Worm (Caenorhabditis elegans) whole organism, mixed stage, embryonic: ENCODE measurements around the gene C01G10.6.

Experiments
- M03D4.4 ChIP-seq: sonication (generic microtip); optimal IDR thresholded peaks from 2 replicates; lab custom pipeline; 2017; ENCODE audit warnings: mild to moderate bottlenecking, missing genetic modification characterization, missing compliant biosample characterization
- bed-3 ChIP-seq: fragments of 200-800 bp; sonication (Bioruptor generic); optimal IDR thresholded peaks from 3 replicates; lab custom pipeline; 2018; ENCODE audit warnings: mild to moderate bottlenecking, missing genetic modification characterization, moderate library complexity, missing compliant biosample characterization
- blmp-1 ChIP-seq: fragments of 150-350 bp; optimal IDR thresholded peaks from 2 replicates; lab custom pipeline; 2014; ENCODE audit warnings: missing biosample characterization, missing genetic modification characterization
- ceh-39 ChIP-seq: fragments of 150-350 bp; optimal IDR thresholded peaks from 2 replicates; lab custom pipeline; 2014; ENCODE audit warnings: missing biosample characterization, missing genetic modification characterization
- ceh-83 ChIP-seq: fragments of 200-800 bp; sonication (Bioruptor generic); optimal IDR thresholded peaks from 2 replicates; lab custom pipeline; 2018; ENCODE audit warnings: mild to moderate bottlenecking, missing genetic modification characterization, missing compliant biosample characterization
- ces-1 ChIP-seq: fragments of 150-350 bp; optimal IDR thresholded peaks from 2 replicates; lab custom pipeline; 2014; ENCODE audit warnings: missing biosample characterization, missing genetic modification reagents, missing genetic modification characterization
- cnd-1 ChIP-seq: fragments of 200-800 bp; sonication (Bioruptor generic); optimal IDR thresholded peaks from 2 replicates; lab custom pipeline; 2018; ENCODE audit warnings: mild to moderate bottlenecking, missing genetic modification characterization, missing compliant biosample characterization
- drap-1 ChIP-seq: fragments of 200-800 bp; sonication (Bioruptor generic); optimal IDR thresholded peaks from 3 replicates; lab custom pipeline; 2018; ENCODE audit warnings: mild to moderate bottlenecking, missing genetic modification characterization, missing compliant biosample characterization
- elt-1 ChIP-seq: sonication (generic microtip); optimal IDR thresholded peaks from 2 replicates; lab custom pipeline; 2017; ENCODE audit warnings: missing genetic modification characterization, mild to moderate bottlenecking, missing compliant biosample characterization, antibody characterized with exemption, moderate library complexity, borderline replicate concordance; ENCODE audit not compliant: insufficient read depth
- elt-3 ChIP-seq: fragments of 150-350 bp; optimal IDR thresholded peaks from 2 replicates; lab custom pipeline; 2014; ENCODE audit warnings: missing biosample characterization, missing genetic modification characterization
- flh-1 ChIP-seq: fragments of 200-800 bp; sonication (Bioruptor generic); optimal IDR thresholded peaks from 2 replicates; lab custom pipeline; 2018; ENCODE audit warnings: mild to moderate bottlenecking, missing genetic modification characterization, moderate library complexity, missing compliant biosample characterization
- ham-2 ChIP-seq: fragments of 200-800 bp; sonication (Bioruptor generic); optimal IDR thresholded peaks from 2 replicates; lab custom pipeline; 2018; ENCODE audit warnings: mild to moderate bottlenecking, missing genetic modification characterization, missing compliant biosample characterization
- hlh-1 ChIP-seq: fragments of 150-350 bp; optimal IDR thresholded peaks from 2 replicates; lab custom pipeline; 2014; ENCODE audit warnings: missing biosample characterization, missing genetic modification reagents, missing genetic modification characterization
- lin-13 ChIP-seq: fragments of 150-350 bp; optimal IDR thresholded peaks from 2 replicates; lab custom pipeline; 2014; ENCODE audit warnings: missing biosample characterization, missing genetic modification characterization
- lin-32 ChIP-seq: fragments of 200-800 bp; sonication (Bioruptor generic); optimal IDR thresholded peaks from 2 replicates; lab custom pipeline; 2018; ENCODE audit warnings: mild to moderate bottlenecking, missing genetic modification characterization, missing compliant biosample characterization
- lsy-2 ChIP-seq: fragments of 150-350 bp; optimal IDR thresholded peaks from 2 replicates; lab custom pipeline; 2014; ENCODE audit warnings: missing biosample characterization, missing genetic modification characterization
- mab-5 ChIP-seq: fragments of 150-350 bp; optimal IDR thresholded peaks from 2 replicates; lab custom pipeline; 2014; ENCODE audit warnings: missing biosample characterization, missing genetic modification characterization
- mls-2 ChIP-seq: sonication (generic microtip); optimal IDR thresholded peaks from 2 replicates; lab custom pipeline; 2016; ENCODE audit warnings: mild to moderate bottlenecking, missing genetic modification characterization, moderate library complexity, missing compliant biosample characterization
- nhr-2 ChIP-seq: fragments of 150-350 bp; optimal IDR thresholded peaks from 2 replicates; lab custom pipeline; 2014; ENCODE audit warnings: missing biosample characterization, missing genetic modification characterization
- nhr-237 ChIP-seq: fragments of 150-350 bp; optimal IDR thresholded peaks from 2 replicates; lab custom pipeline; 2014; ENCODE audit warnings: missing biosample characterization, missing genetic modification characterization
- nhr-28 ChIP-seq: fragments of 150-350 bp; optimal IDR thresholded peaks from 2 replicates; lab custom pipeline; 2014; ENCODE audit warnings: missing biosample characterization, missing genetic modification characterization
- pha-4 ChIP-seq: fragments of 150-350 bp; optimal IDR thresholded peaks from 2 replicates; lab custom pipeline; 2018; ENCODE audit warnings: missing biosample characterization, missing genetic modification reagents, missing genetic modification characterization
- sem-2 ChIP-seq: fragments of 200-800 bp; sonication (Bioruptor generic); optimal IDR thresholded peaks from 2 replicates; lab custom pipeline; 2018; ENCODE audit warnings: mild to moderate bottlenecking, missing genetic modification characterization, missing compliant biosample characterization
- snpc-4 ChIP-seq: fragments of 150-350 bp; optimal IDR thresholded peaks from 2 replicates; lab custom pipeline; 2014; ENCODE audit warnings: missing biosample characterization, missing genetic modification characterization
- sptf-1 ChIP-seq: sonication (generic microtip); optimal IDR thresholded peaks from 2 replicates; lab custom pipeline; 2017; ENCODE audit warnings: mild to moderate bottlenecking, missing genetic modification characterization, moderate library complexity, missing compliant biosample characterization
- tbx-8 ChIP-seq: fragments of 200-800 bp; sonication (Bioruptor generic); optimal IDR thresholded peaks from 2 replicates; lab custom pipeline; 2018; ENCODE audit warnings: mild to moderate bottlenecking, missing genetic modification characterization, moderate library complexity, missing compliant biosample characterization
- unc-120 ChIP-seq: sonication (generic microtip); optimal IDR thresholded peaks from 2 replicates; lab custom pipeline; 2017; ENCODE audit warnings: missing genetic modification characterization, missing compliant biosample characterization; ENCODE audit not compliant: poor library complexity, severe bottlenecking
- unc-62 ChIP-seq: fragments of 150-350 bp; optimal IDR thresholded peaks from 2 replicates; lab custom pipeline; 2014; ENCODE audit warnings: missing biosample characterization, missing genetic modification reagents, missing genetic modification characterization
- zip-8 ChIP-seq: fragments of 150-350 bp; optimal IDR thresholded peaks from 2 replicates; lab custom pipeline; 2014; ENCODE audit warnings: missing biosample characterization, missing genetic modification characterization
- ztf-11 ChIP-seq: fragments of 150-350 bp; optimal IDR thresholded peaks from 2 replicates; lab custom pipeline; 2014; ENCODE audit warnings: missing biosample characterization, missing genetic modification characterization

The C01G10.6 gene

ce11 chrV:15087207-15087706, at the start of gene C01G10.6, which contains the start of gene C01G10.15:
Gene C01G10.6 (plus strand): TSS chrV:15087656.
Gene C01G10.15 (minus strand): TSS chrV:15087307.
- TF ChIP-seq sptf-1 (tag; lab: Kevin White, UChicago) = no peak
- TF ChIP-seq unc-120 (tag; lab: Kevin White, UChicago) = no peak
- no peak for TF ChIP-seq elt-3
- no peak for TF ChIP-seq hlh-1 (tag; lab: Kevin White, UChicago)
- TF ChIP-seq snpc-4 (tag; lab: Kevin White, UChicago) = no peak
- TF ChIP-seq elt-1 (tag; lab: Kevin White, UChicago) = no peak
- TF ChIP-seq tbx-8 (GFP tag; lab: Kevin White, UChicago) = no peak
- no peak for TF ChIP-seq bed-3

ce11 chrV:15048107-15048506, 39.3 kb upstream of the C01G10.6 start, which contains the start of gene sdc-3:
Gene sdc-3 (minus strand): TSS chrV:15048207.
- TF ChIP-seq ztf-11 (no peak), unc-62 (no peak), blmp-1 (tag; lab: Kevin White, UChicago) (no peak), cnd-1 (tag; lab: Kevin White, UChicago) (no peak), sptf-1 (tag; lab: Kevin White, UChicago) (no peak), ceh-39 (tag; lab: Kevin White, UChicago) (no peak), drap-1 (GFP tag; lab: Kevin White, UChicago) (no peak), nhr-2 (tag; lab: Kevin White, UChicago) (no peak), lsy-2 (tag; lab: Kevin White, UChicago) (no peak), ceh-83 (no peak), elt-1 (tag; lab: Kevin White, UChicago) (no peak), lin-13 (tag; lab: Kevin White, UChicago) (no peak), mls-2 (no peak), ces-1 (GFP tag; lab: Kevin White, UChicago) (no peak), mab-5 (tag; lab: Kevin White, UChicago) (no peak), nhr-28 (no peak), nhr-237 (no peak)

- TF ChIP-seq M03D4.4 (tag; lab: Kevin White, UChicago) (no peak), drap-1 (GFP tag; lab: Kevin White, UChicago) (no peak)
Observed at ce11 chrV:15051720-15052119, 35.7 kb upstream of the C01G10.6 start.

ce11 chrV:15052368-15052767, 35.1 kb upstream of the C01G10.6 start, which contains the start of the genes fbxa-82 and C25D7.5:
Gene fbxa-82 (minus strand): TSS chrV:15052530.
Gene C25D7.5 (plus strand): TSS chrV:15052650.
- no peak for TF ChIP-seq bed-3
- TF ChIP-seq nhr-237 = no peak
- no peak for TF ChIP-seq nhr-28
- TF ChIP-seq pha-4 (tag; lab: Kevin White, UChicago) = no peak
- no peak for TF ChIP-seq unc-120 (tag; lab: Kevin White, UChicago)
- no peak for TF ChIP-seq elt-3
- no peak for TF ChIP-seq nhr-2 (tag; lab: Kevin White, UChicago)
- no peak for TF ChIP-seq elt-1 (tag; lab: Kevin White, UChicago)
- TF ChIP-seq tbx-8 (GFP tag; lab: Kevin White, UChicago) = no peak
- no peak for TF ChIP-seq snpc-4 (tag; lab: Kevin White, UChicago)
- no peak for TF ChIP-seq ham-2 (GFP tag; lab: Kevin White, UChicago)
- TF ChIP-seq lin-32 (GFP tag; lab: Kevin White, UChicago) = no peak
- TF ChIP-seq drap-1 (GFP tag; lab: Kevin White, UChicago) = no peak
- TF ChIP-seq sptf-1 (tag; lab: Kevin White, UChicago) = no peak
- TF ChIP-seq lsy-2 (tag; lab: Kevin White, UChicago) = no peak
- no peak for TF ChIP-seq flh-1
- no peak for TF ChIP-seq mab-5 (tag; lab: Kevin White, UChicago)
- TF ChIP-seq hlh-1 (tag; lab: Kevin White, UChicago) = no peak
- TF ChIP-seq cnd-1 (tag; lab: Kevin White, UChicago) = no peak
- no peak for TF ChIP-seq ces-1 (GFP tag; lab: Kevin White, UChicago)

ce11 chrV:15054733-15055132, 32.7 kb upstream of the C01G10.6 start:
- no peak for TF ChIP-seq sem-2 (GFP tag; lab: Kevin White, UChicago)
- TF ChIP-seq unc-62 = no peak
- peak; percentile 61 for TF ChIP-seq zip-8
- TF ChIP-seq, all 35 proteins: peak for 1
